Worm (Caenorhabditis elegans): Measurements from ENCODE around the gene F01D5.5.

F01D5.5 gene

DNA sequence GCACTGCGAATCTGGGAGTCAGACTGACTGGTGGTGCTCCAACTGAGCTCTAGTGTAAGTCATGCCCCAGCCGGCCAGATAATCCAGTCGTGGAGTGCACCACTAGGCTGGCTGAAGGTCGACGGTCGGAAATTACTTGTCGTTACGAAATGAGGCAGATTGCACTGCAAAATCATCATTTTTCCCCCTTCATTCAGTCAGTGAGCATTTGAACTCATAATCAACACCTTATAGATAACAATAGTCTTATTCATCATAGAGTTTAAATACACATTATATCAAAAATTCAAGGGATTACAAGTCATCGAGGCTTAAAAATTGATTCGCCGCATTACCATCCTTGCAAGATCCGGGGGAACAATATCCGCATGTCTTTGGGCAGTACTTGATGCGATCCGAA, 20.3 kb downstream of the F01D5.5 start:
- TF ChIP-seq mls-2 (tag; optimal IDR thresholded peaks at IDR 0.05), result no peak
- TF ChIP-seq snpc-4 (tag; optimal IDR thresholded peaks at IDR 0.05), result no peak
- no peak for TF ChIP-seq ham-2 (GFP tag; optimal IDR thresholded peaks at IDR 0.05)
- no peak for TF ChIP-seq unc-62 (GFP tag; optimal IDR thresholded peaks at IDR 0.05)
- TF ChIP-seq M03D4.4 (tag; optimal IDR thresholded peaks at IDR 0.05), result no peak
- no peak for TF ChIP-seq lsy-2 (tag; optimal IDR thresholded peaks at IDR 0.05)
- no peak for TF ChIP-seq nhr-76 (tag; optimal IDR thresholded peaks at IDR 0.05)
- TF ChIP-seq sem-2 (GFP tag; optimal IDR thresholded peaks at IDR 0.05), result no peak
- TF ChIP-seq sptf-1 (tag; optimal IDR thresholded peaks at IDR 0.05), result no peak
- TF ChIP-seq tbx-8 (GFP tag; optimal IDR thresholded peaks at IDR 0.05), result no peak
- no peak for TF ChIP-seq lin-32 (GFP tag; optimal IDR thresholded peaks at IDR 0.05)
- TF ChIP-seq pha-4 (tag; optimal IDR thresholded peaks at IDR 0.05), result no peak
- no peak for TF ChIP-seq unc-39 (tag; optimal IDR thresholded peaks at IDR 0.05)
- TF ChIP-seq cnd-1 (tag; optimal IDR thresholded peaks at IDR 0.05), result no peak
- no peak for TF ChIP-seq mab-5 (tag; optimal IDR thresholded peaks at IDR 0.05)
- TF ChIP-seq elt-1 (tag; optimal IDR thresholded peaks at IDR 0.05; ENCODE audit: borderline replicate concordance, insufficient read depth), result no peak
- TF ChIP-seq elt-3 (tag; optimal IDR thresholded peaks at IDR 0.05), result no peak

DNA sequence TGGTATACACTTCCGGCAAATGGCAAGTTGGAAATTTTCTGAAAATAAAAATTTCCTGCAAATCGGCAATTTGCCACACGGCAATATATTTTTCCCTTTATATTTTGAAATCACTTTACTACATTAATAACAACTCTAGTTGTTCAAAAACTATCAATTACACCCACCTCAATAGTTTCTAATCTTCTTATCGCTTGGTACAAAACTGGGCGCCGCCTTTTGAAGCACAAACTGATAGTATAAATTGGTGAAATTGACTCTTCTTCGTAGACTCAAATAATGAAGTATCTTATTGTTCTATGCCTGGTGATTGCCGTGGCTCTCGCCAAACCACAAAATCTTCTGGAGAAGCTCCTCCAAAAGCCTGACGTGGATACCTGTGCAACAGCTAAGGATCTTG, 21.0 kb downstream of the F01D5.5 start, which contains the start of gene Y39G8B.9:
TSS of gene Y39G8B.9 (plus strand) at position 269 of the 400 bp plus-strand sequence.
- TF ChIP-seq ces-1 (GFP tag; optimal IDR thresholded peaks at IDR 0.05), result no peak
- TF ChIP-seq snpc-4 (tag; optimal IDR thresholded peaks at IDR 0.05), result no peak
- TF ChIP-seq mep-1 (tag; optimal IDR thresholded peaks at IDR 0.05), result no peak
- TF ChIP-seq blmp-1 (tag; optimal IDR thresholded peaks at IDR 0.05), result no peak
- no peak for TF ChIP-seq unc-39 (tag; optimal IDR thresholded peaks at IDR 0.05)
- no peak for TF ChIP-seq elt-1 (tag; optimal IDR thresholded peaks at IDR 0.05; ENCODE audit: borderline replicate concordance, insufficient read depth)
- no peak for TF ChIP-seq mls-2 (tag; optimal IDR thresholded peaks at IDR 0.05)
- no peak for TF ChIP-seq ztf-11 (tag; optimal IDR thresholded peaks at IDR 0.05)
- no peak for TF ChIP-seq flh-1 (GFP tag; optimal IDR thresholded peaks at IDR 0.05)
- no peak for TF ChIP-seq unc-62 (GFP tag; optimal IDR thresholded peaks at IDR 0.05)
- no peak for TF ChIP-seq ceh-43 (GFP tag; optimal IDR thresholded peaks at IDR 0.05)
- TF ChIP-seq ceh-83 (GFP tag; optimal IDR thresholded peaks at IDR 0.05), result no peak
- TF ChIP-seq nhr-28 (tag; optimal IDR thresholded peaks at IDR 0.05), result no peak
- no peak for TF ChIP-seq mab-5 (tag; optimal IDR thresholded peaks at IDR 0.05)
- TF ChIP-seq lsy-2 (tag; optimal IDR thresholded peaks at IDR 0.05), result no peak
- no peak for TF ChIP-seq tbx-8 (GFP tag; optimal IDR thresholded peaks at IDR 0.05)

DNA sequence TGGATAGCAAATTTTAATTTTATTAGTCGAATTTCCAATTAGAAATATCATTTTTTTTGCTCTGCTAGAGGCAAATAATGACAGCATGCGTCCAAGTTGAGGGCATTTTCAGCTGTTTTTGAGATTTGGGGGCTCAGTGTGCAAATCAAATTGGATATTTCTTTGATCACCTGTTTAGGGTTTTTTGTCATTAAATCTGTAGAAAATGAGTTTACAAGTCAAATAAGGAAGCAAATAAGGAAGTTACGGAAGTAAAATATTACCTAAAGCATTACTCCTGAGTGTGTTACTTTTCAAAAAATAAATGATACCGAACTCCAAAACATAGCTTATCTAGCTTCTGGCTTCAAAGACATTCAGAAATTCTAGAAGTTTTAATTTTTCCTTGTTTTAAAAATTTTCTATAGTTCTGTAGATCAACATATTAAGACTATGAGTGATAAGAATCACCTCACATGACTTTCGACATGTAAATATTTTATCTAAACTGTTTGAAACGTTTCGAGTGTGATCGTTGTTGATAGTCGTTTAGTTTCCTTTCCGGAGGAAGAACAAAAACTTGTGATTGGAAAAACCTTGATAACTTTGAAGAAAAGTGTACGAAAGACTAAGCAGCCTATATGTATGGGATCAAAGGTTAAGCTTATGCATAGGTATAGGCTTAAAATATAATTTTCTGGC, 22.1 kb downstream of the F01D5.5 start, which contains the start of gene sre-48:
TSS of gene sre-48 (minus strand) at position 51 of the 681 bp plus-strand sequence.
- TF ChIP-seq unc-62 (GFP tag; optimal IDR thresholded peaks at IDR 0.05) (no peak), ces-1 (GFP tag; optimal IDR thresholded peaks at IDR 0.05) (no peak), elt-1 (tag; optimal IDR thresholded peaks at IDR 0.05; ENCODE audit: borderline replicate concordance, insufficient read depth) (no peak), bed-3 (GFP tag; optimal IDR thresholded peaks at IDR 0.05) (no peak), flh-1 (GFP tag; optimal IDR thresholded peaks at IDR 0.05) (no peak), pha-4 (tag; optimal IDR thresholded peaks at IDR 0.05) (no peak), sptf-1 (tag; optimal IDR thresholded peaks at IDR 0.05) (no peak)

DNA sequence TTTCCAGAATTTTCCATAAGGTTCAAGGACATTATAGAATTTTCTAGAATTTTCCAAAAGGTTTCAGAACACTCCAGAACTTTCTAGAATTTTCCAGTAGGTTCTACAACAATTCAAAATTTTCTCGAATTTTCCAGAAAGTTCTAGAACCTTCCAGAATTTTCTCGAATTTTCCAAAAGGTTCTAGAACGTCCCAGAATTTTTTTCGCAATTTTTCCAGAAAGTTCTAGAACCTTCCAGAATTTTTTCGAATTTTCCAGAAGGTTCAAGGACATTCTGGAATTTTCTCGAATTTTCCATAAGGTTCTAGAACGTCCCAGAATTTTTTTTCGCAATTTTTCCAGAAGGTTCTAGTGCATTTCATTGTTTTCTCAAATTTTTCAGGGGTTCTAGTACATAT, 24.4 kb downstream of the F01D5.5 start:
- TF ChIP-seq ceh-43 (GFP tag; optimal IDR thresholded peaks at IDR 0.05), result no peak
- no peak for TF ChIP-seq lin-32 (GFP tag; optimal IDR thresholded peaks at IDR 0.05)
- no peak for TF ChIP-seq ztf-11 (tag; optimal IDR thresholded peaks at IDR 0.05)
- no peak for TF ChIP-seq sptf-1 (tag; optimal IDR thresholded peaks at IDR 0.05)
- TF ChIP-seq tbx-8 (GFP tag; optimal IDR thresholded peaks at IDR 0.05), result no peak
- TF ChIP-seq zip-8 (tag; optimal IDR thresholded peaks at IDR 0.05), result no peak
- no peak for TF ChIP-seq ceh-83 (GFP tag; optimal IDR thresholded peaks at IDR 0.05)
- TF ChIP-seq bed-3 (GFP tag; optimal IDR thresholded peaks at IDR 0.05), result no peak
- no peak for TF ChIP-seq lin-13 (tag; optimal IDR thresholded peaks at IDR 0.05)
- no peak for TF ChIP-seq nhr-2 (tag; optimal IDR thresholded peaks at IDR 0.05)
- TF ChIP-seq ceh-39 (tag; optimal IDR thresholded peaks at IDR 0.05), result no peak
- TF ChIP-seq blmp-1 (tag; optimal IDR thresholded peaks at IDR 0.05), result no peak
- no peak for TF ChIP-seq hlh-1 (tag; optimal IDR thresholded peaks at IDR 0.05)
- TF ChIP-seq lsy-2 (tag; optimal IDR thresholded peaks at IDR 0.05), result no peak
- TF ChIP-seq mab-5 (tag; optimal IDR thresholded peaks at IDR 0.05), result no peak
